Fruit fly (Drosophila melanogaster) whole organism, embryonic: ENCODE results near the gene CG13062.

Experiments
- B-H2 ChIP-seq: fragments of 200-800 bp; sonication (Bioruptor generic); optimal IDR thresholded peaks from 2 replicates; lab custom pipeline; 2018; ENCODE audit warnings: missing biosample characterization, mild to moderate bottlenecking, missing genetic modification characterization
- BEAF-32 ChIP-seq: fragments of 200-800 bp; sonication (Bioruptor generic); optimal IDR thresholded peaks from 3 replicates; lab custom pipeline; 2017; ENCODE audit warnings: missing biosample characterization, missing genetic modification characterization, mild to moderate bottlenecking, moderate library complexity, missing genetic modification reagents
- CG10274 ChIP-seq: fragments of 200-800 bp; sonication (Bioruptor generic); optimal IDR thresholded peaks from 3 replicates; lab custom pipeline; 2017; ENCODE audit warnings: missing biosample characterization, mild to moderate bottlenecking, missing genetic modification characterization
- CG10431 ChIP-seq: fragments of 200-800 bp; sonication (Bioruptor generic); optimal IDR thresholded peaks from 3 replicates; lab custom pipeline; 2018; ENCODE audit warnings: missing biosample characterization, mild to moderate bottlenecking, missing genetic modification characterization
- CG12659 ChIP-seq: fragments of 200-800 bp; sonication (Bioruptor generic); optimal IDR thresholded peaks from 3 replicates; lab custom pipeline; 2017; ENCODE audit warnings: mild to moderate bottlenecking, missing biosample characterization, missing genetic modification reagents, missing genetic modification characterization
- CG14050 ChIP-seq: fragments of 200-800 bp; sonication (Bioruptor generic); IDR thresholded peaks from 3 replicates; pipeline ENCODE4 v1.3.6; 2022; ENCODE audit warnings: missing biosample characterization, missing genetic modification characterization
- CG14667 ChIP-seq: fragments of 200-800 bp; sonication (Bioruptor generic); IDR thresholded peaks from 2 replicates; pipeline ENCODE4 v1.3.6; 2022; ENCODE audit warnings: missing biosample characterization, missing genetic modification characterization
- CG1603 ChIP-seq: fragments of 200-800 bp; sonication (Bioruptor generic); optimal IDR thresholded peaks from 2 replicates; lab custom pipeline; 2019; ENCODE audit warnings: missing biosample characterization, mild to moderate bottlenecking, missing genetic modification characterization, moderate library complexity
- CG17361 ChIP-seq: fragments of 200-800 bp; sonication (Bioruptor generic); IDR thresholded peaks from 3 replicates; pipeline ENCODE4 v1.3.6; 2022; ENCODE audit warnings: missing biosample characterization, missing genetic modification characterization
- CG1792 ChIP-seq: fragments of 200-800 bp; sonication (Bioruptor generic); optimal IDR thresholded peaks from 2 replicates; lab custom pipeline; 2016; ENCODE audit warnings: missing biosample characterization, missing genetic modification characterization
- CG18476 ChIP-seq: fragments of 200-800 bp; sonication (Bioruptor generic); optimal IDR thresholded peaks from 2 replicates; lab custom pipeline; 2016; ENCODE audit warnings: missing biosample characterization, mild to moderate bottlenecking, missing genetic modification characterization
- CG33557 ChIP-seq: fragments of 200-800 bp; sonication (Bioruptor generic); optimal IDR thresholded peaks from 2 replicates; lab custom pipeline; 2019; ENCODE audit warnings: missing biosample characterization, mild to moderate bottlenecking, missing genetic modification characterization, moderate library complexity
- CG3847 ChIP-seq: fragments of 200-800 bp; sonication (Bioruptor generic); IDR thresholded peaks from 2 replicates; pipeline ENCODE4 v1.3.6; 2022; ENCODE audit warnings: missing biosample characterization, missing genetic modification characterization
- CG4328 ChIP-seq: fragments of 200-800 bp; sonication (Bioruptor generic); optimal IDR thresholded peaks from 3 replicates; lab custom pipeline; 2017; ENCODE audit warnings: missing biosample characterization, missing genetic modification reagents, missing genetic modification characterization
- CG4360 ChIP-seq: fragments of 200-800 bp; sonication (Bioruptor generic); IDR thresholded peaks from 2 replicates; pipeline ENCODE4 v1.3.6; 2022; ENCODE audit warnings: missing biosample characterization, missing genetic modification characterization
- CG4707 ChIP-seq: fragments of 200-800 bp; sonication (Bioruptor generic); optimal IDR thresholded peaks from 2 replicates; lab custom pipeline; 2018; ENCODE audit warnings: missing biosample characterization, mild to moderate bottlenecking, missing genetic modification characterization, moderate library complexity
- CG6689 ChIP-seq: fragments of 200-800 bp; sonication (Bioruptor generic); IDR thresholded peaks from 2 replicates; pipeline ENCODE4 v1.3.6; 2022; ENCODE audit warnings: missing biosample characterization, missing genetic modification characterization
- CG6813 ChIP-seq: fragments of 200-800 bp; sonication (Bioruptor generic); optimal IDR thresholded peaks from 2 replicates; lab custom pipeline; 2017; ENCODE audit warnings: missing biosample characterization, missing genetic modification characterization, mild to moderate bottlenecking, moderate library complexity, missing genetic modification reagents
- CG7839 ChIP-seq: fragments of 200-800 bp; sonication (Bioruptor generic); optimal IDR thresholded peaks from 3 replicates; lab custom pipeline; 2018; ENCODE audit warnings: missing biosample characterization, mild to moderate bottlenecking, missing genetic modification characterization, moderate library complexity
- CHES-1-like ChIP-seq: fragments of 200-800 bp; sonication (Bioruptor generic); optimal IDR thresholded peaks from 2 replicates; lab custom pipeline; 2016; ENCODE audit warnings: missing biosample characterization, missing genetic modification characterization
- CoRest ChIP-seq: fragments of 200-800 bp; sonication (Bioruptor generic); optimal IDR thresholded peaks from 3 replicates; lab custom pipeline; 2018; ENCODE audit warnings: missing biosample characterization, mild to moderate bottlenecking, missing genetic modification characterization, moderate library complexity
- H15 ChIP-seq: fragments of 200-800 bp; sonication (Bioruptor generic); IDR thresholded peaks from 3 replicates; pipeline ENCODE4 v1.3.6; 2022; ENCODE audit warnings: missing biosample characterization, missing genetic modification characterization
- H2.0 ChIP-seq: fragments of 200-800 bp; sonication (Bioruptor generic); IDR thresholded peaks from 2 replicates; pipeline ENCODE4 v1.3.6; 2022; ENCODE audit warnings: missing biosample characterization, missing genetic modification characterization
- Hmx ChIP-seq: fragments of 200-800 bp; sonication (Bioruptor generic); optimal IDR thresholded peaks from 2 replicates; lab custom pipeline; 2016; ENCODE audit warnings: missing biosample characterization, missing genetic modification characterization
- Hsf ChIP-seq: fragments of 200-800 bp; sonication (Bioruptor generic); optimal IDR thresholded peaks from 3 replicates; lab custom pipeline; 2016; ENCODE audit warnings: missing biosample characterization, missing genetic modification characterization
- Optix ChIP-seq: fragments of 200-800 bp; sonication (Bioruptor generic); IDR thresholded peaks from 3 replicates; pipeline ENCODE4 v1.3.6; 2022; ENCODE audit warnings: missing biosample characterization, missing genetic modification characterization
- Ptx1 ChIP-seq: fragments of 200-800 bp; sonication (Bioruptor generic); IDR thresholded peaks from 2 replicates; pipeline ENCODE4 v1.3.6; 2022; ENCODE audit warnings: missing biosample characterization, missing genetic modification characterization
- Six4 ChIP-seq: fragments of 200-800 bp; sonication (Bioruptor generic); optimal IDR thresholded peaks from 2 replicates; lab custom pipeline; 2016; ENCODE audit warnings: missing biosample characterization, missing genetic modification characterization
- Sox100B ChIP-seq: fragments of 200-800 bp; sonication (Bioruptor generic); optimal IDR thresholded peaks from 3 replicates; lab custom pipeline; 2018; ENCODE audit warnings: missing biosample characterization, mild to moderate bottlenecking, missing genetic modification characterization
- Sox102F ChIP-seq: fragments of 200-800 bp; sonication (Bioruptor generic); optimal IDR thresholded peaks from 2 replicates; lab custom pipeline; 2018; ENCODE audit warnings: missing biosample characterization, mild to moderate bottlenecking, missing genetic modification characterization, moderate library complexity
- Stat92E ChIP-seq, 3 experiments: fragments of >200 bp in 2 of 3; fragments of 200-800 bp in 1 of 3; sonication (Bioruptor generic) in 1 of 3; optimal IDR thresholded peaks; 2 replicates each; lab custom pipeline; 2017 to 2019; ENCODE audit warnings: missing biosample characterization in 3 of 3, missing genetic modification characterization in 3 of 3, mild to moderate bottlenecking in 1 of 3, moderate library complexity in 1 of 3
- al ChIP-seq: fragments of 200-800 bp; sonication (Bioruptor generic); IDR thresholded peaks from 2 replicates; pipeline ENCODE4 v1.3.6; 2022; ENCODE audit warnings: missing biosample characterization, missing genetic modification characterization
- bbx ChIP-seq: fragments of 200-800 bp; sonication (Bioruptor generic); IDR thresholded peaks from 2 replicates; pipeline ENCODE4 v1.3.6; 2022; ENCODE audit warnings: missing biosample characterization, missing genetic modification characterization; ENCODE audit not compliant: partially characterized antibody
- bowl ChIP-seq: fragments of 200-800 bp; sonication (Bioruptor generic); IDR thresholded peaks from 2 replicates; pipeline ENCODE4 v1.3.6; 2022; ENCODE audit warnings: missing biosample characterization, missing genetic modification characterization
- cato ChIP-seq: fragments of 200-800 bp; sonication (Bioruptor generic); optimal IDR thresholded peaks from 2 replicates; lab custom pipeline; 2016; ENCODE audit warnings: missing biosample characterization, missing genetic modification characterization, borderline replicate concordance
- danr ChIP-seq: fragments of 200-800 bp; sonication (Bioruptor generic); IDR thresholded peaks from 2 replicates; pipeline ENCODE4 v1.3.6; 2022; ENCODE audit warnings: missing biosample characterization, missing genetic modification characterization
- dimm ChIP-seq: fragments of 200-800 bp; sonication (Bioruptor generic); IDR thresholded peaks from 2 replicates; pipeline ENCODE4 v1.3.6; 2022; ENCODE audit warnings: missing biosample characterization, missing genetic modification characterization
- emc ChIP-seq: fragments of 200-800 bp; sonication (Bioruptor generic); optimal IDR thresholded peaks from 2 replicates; lab custom pipeline; 2016; ENCODE audit warnings: missing biosample characterization, missing genetic modification characterization
- fru ChIP-seq: fragments of >200 bp; optimal IDR thresholded peaks from 2 replicates; lab custom pipeline; 2017
- gcm2 ChIP-seq: fragments of 200-800 bp; sonication (Bioruptor generic); optimal IDR thresholded peaks from 2 replicates; lab custom pipeline; 2016; ENCODE audit warnings: missing biosample characterization, missing genetic modification characterization
- inv ChIP-seq: fragments of 200-800 bp; sonication (Bioruptor generic); IDR thresholded peaks from 2 replicates; pipeline ENCODE4 v1.3.6; 2022; ENCODE audit warnings: missing biosample characterization, missing genetic modification characterization; ENCODE audit not compliant: partially characterized antibody
- kay ChIP-seq: fragments of 200-800 bp; sonication (Bioruptor generic); optimal IDR thresholded peaks from 2 replicates; lab custom pipeline; 2016; ENCODE audit warnings: missing biosample characterization, missing genetic modification characterization
- nau ChIP-seq: fragments of 200-800 bp; sonication (Bioruptor generic); optimal IDR thresholded peaks from 3 replicates; lab custom pipeline; 2017; ENCODE audit warnings: missing biosample characterization, mild to moderate bottlenecking, missing genetic modification characterization, missing genetic modification reagents
- pb ChIP-seq: fragments of 200-800 bp; sonication (Bioruptor generic); optimal IDR thresholded peaks from 3 replicates; lab custom pipeline; 2016; ENCODE audit warnings: missing biosample characterization, missing genetic modification characterization
- pros ChIP-seq: fragments of 200-800 bp; sonication (Bioruptor generic); optimal IDR thresholded peaks from 3 replicates; lab custom pipeline; 2019; ENCODE audit warnings: missing biosample characterization, mild to moderate bottlenecking, missing genetic modification characterization, moderate library complexity
- sens-2 ChIP-seq: fragments of 200-800 bp; sonication (Bioruptor generic); IDR thresholded peaks from 2 replicates; pipeline ENCODE4 v1.3.6; 2022; ENCODE audit warnings: missing biosample characterization, missing genetic modification characterization
- tll ChIP-seq, 2 experiments: fragments of 200-800 bp in 1 of 2; fragments of >200 bp in 1 of 2; sonication (Bioruptor generic) in 1 of 2; optimal IDR thresholded peaks; 2 replicates each; lab custom pipeline; 2017 to 2019; ENCODE audit warnings: missing biosample characterization in 2 of 2, missing genetic modification characterization in 2 of 2, mild to moderate bottlenecking in 1 of 2, moderate library complexity in 1 of 2
- unpg ChIP-seq: fragments of 200-800 bp; sonication (Bioruptor generic); optimal IDR thresholded peaks from 3 replicates; lab custom pipeline; 2018; ENCODE audit warnings: missing biosample characterization, mild to moderate bottlenecking, missing genetic modification characterization, moderate library complexity
- vfl ChIP-seq: fragments of 200-800 bp; sonication (Bioruptor generic); optimal IDR thresholded peaks from 2 replicates; lab custom pipeline; 2016; ENCODE audit warnings: missing biosample characterization, missing genetic modification characterization

Gene CG13062

DNA sequence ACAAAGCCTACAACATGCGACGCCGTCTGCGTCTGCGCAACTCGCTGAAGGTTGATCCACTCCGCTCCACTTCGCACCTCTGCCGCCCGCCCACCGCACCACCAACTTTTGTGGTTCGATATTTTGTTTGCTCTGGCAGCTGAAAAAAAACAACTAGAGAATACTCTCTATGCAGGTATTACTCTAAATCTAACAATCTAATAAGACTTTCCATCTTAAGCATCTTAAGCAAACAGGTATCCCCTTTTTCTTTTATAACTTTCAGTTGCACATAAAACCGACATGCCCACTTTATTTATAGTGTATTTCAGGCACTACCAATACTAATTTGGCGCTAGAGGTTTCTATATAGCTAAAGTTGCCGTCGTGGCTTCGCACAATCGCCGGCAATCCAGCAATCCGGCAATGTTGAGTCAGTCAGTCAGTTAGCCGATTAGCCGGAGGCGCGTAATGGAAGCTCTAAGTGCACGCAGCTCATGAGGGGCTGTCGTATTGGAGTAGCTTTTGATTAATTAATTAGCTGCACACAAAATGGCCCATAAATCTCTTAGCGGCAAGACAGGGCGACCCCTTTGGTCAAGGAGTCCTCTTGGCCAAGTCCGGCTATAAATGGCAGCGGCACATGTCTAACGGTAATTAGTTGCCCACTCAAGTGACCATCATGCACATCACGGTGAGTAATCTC is 14.3 kb downstream of the CG13062 start, which contains the start of gene CG13058 (continued):
- peak; percentile 80 for TF ChIP-seq CoRest
- peak; percentile 52 for TF ChIP-seq sens-2
- no peak for TF ChIP-seq fru (lab: Kevin White, UChicago)
- TF ChIP-seq CG17361 (GFP tag; lab: Robert Waterston, UW), result peak; percentile 60; the same call in 2 of the 3 replicates
- TF ChIP-seq H2.0 (GFP tag; lab: Robert Waterston, UW), result peak; percentile 81
- TF ChIP-seq kay (GFP tag; lab: Kevin White, UChicago), result no peak
- no peak for TF ChIP-seq CG33557 (GFP tag; lab: Kevin White, UChicago)
- 0 out of 2 replicates have a peak, but pooled peaks have one; percentile 22 for TF ChIP-seq CG14667 (GFP tag; lab: Robert Waterston, UW)
- no peak for TF ChIP-seq B-H2 (GFP tag; lab: Kevin White, UChicago)
- TF ChIP-seq CG18476 (GFP tag; lab: Kevin White, UChicago), result peak; percentile 14
- peak; percentile 70 for TF ChIP-seq CG12659
- TF ChIP-seq CG1603 (tag; lab: Kevin White, UChicago), result peak; percentile 28
- TF ChIP-seq CG3847, result peak; percentile 77
- TF ChIP-seq H15, result no peak
- TF ChIP-seq vfl, result peak; percentile 14
- no peak for TF ChIP-seq emc (GFP tag; lab: Kevin White, UChicago)
- peak; percentile 67 for TF ChIP-seq unpg (GFP tag; lab: Kevin White, UChicago)
- no peak for TF ChIP-seq CG10431 (GFP tag; lab: Kevin White, UChicago)
- TF ChIP-seq CG1792, result no peak
- TF ChIP-seq nau (GFP tag; lab: Kevin White, UChicago), result peak; percentile 56
- TF ChIP-seq tll (GFP tag; optimal IDR thresholded peaks at IDR 0.05; lab: Kevin White, UChicago), result no peak
- TF ChIP-seq BEAF-32, result no peak
- TF ChIP-seq Ptx1 (GFP tag; lab: Robert Waterston, UW), result peak; percentile 64
- 0 out of 2 replicates have a peak, but pooled peaks have one; percentile 23 for TF ChIP-seq al (GFP tag; lab: Robert Waterston, UW)
- TF ChIP-seq Six4, result no peak
- no peak for TF ChIP-seq Hmx (GFP tag; lab: Kevin White, UChicago)
- no peak for TF ChIP-seq inv (GFP tag; lab: Robert Waterston, UW)
- TF ChIP-seq Sox100B (GFP tag; lab: Kevin White, UChicago), result peak; percentile 53
- peak; percentile 40; the same call in 1 of the 2 replicates for TF ChIP-seq CG6689 (GFP tag; lab: Robert Waterston, UW)
- TF ChIP-seq bowl, result peak; percentile 77
- no peak for TF ChIP-seq pb (GFP tag; lab: Kevin White, UChicago)
- TF ChIP-seq dimm (GFP tag; lab: Robert Waterston, UW), result peak; percentile 23; the same call in 1 of the 2 replicates
- no peak for TF ChIP-seq CG4707 (GFP tag; lab: Kevin White, UChicago)
- no peak for TF ChIP-seq danr (GFP tag; lab: Robert Waterston, UW)
- TF ChIP-seq Stat92E (GFP tag; optimal IDR thresholded peaks at IDR 0.05; lab: Kevin White, UChicago), result no peak
- no peak for TF ChIP-seq pros (GFP tag; lab: Kevin White, UChicago)
- TF ChIP-seq Hsf (GFP tag; lab: Kevin White, UChicago), result peak; percentile 57
- TF ChIP-seq CHES-1-like (GFP tag; lab: Kevin White, UChicago), result peak; percentile 59
- no peak for TF ChIP-seq bbx (GFP tag; lab: Robert Waterston, UW)
- TF ChIP-seq Optix (GFP tag; lab: Robert Waterston, UW), result peak; percentile 55; the same call in 1 of the 3 replicates
- no peak for TF ChIP-seq CG4360 (GFP tag; lab: Robert Waterston, UW)
- TF ChIP-seq CG6813, result no peak
- TF ChIP-seq CG4328 (GFP tag; lab: Kevin White, UChicago), result no peak
- TF ChIP-seq Sox102F (GFP tag; lab: Kevin White, UChicago), result peak; percentile 75
- TF ChIP-seq CG10274 (GFP tag; lab: Kevin White, UChicago), result peak; percentile 5
- TF ChIP-seq cato (GFP tag; lab: Kevin White, UChicago), result no peak
- peak; percentile 71 for TF ChIP-seq CG7839 (tag; lab: Kevin White, UChicago)
- TF ChIP-seq CG14050 (GFP tag; lab: Robert Waterston, UW), result peak; percentile 76
- no peak for TF ChIP-seq gcm2 (GFP tag; lab: Kevin White, UChicago)
